Fruit fly (Drosophila melanogaster): Measurements from ENCODE around the gene PrBP.

Gene PrBP

dm6 chr2L:8708399-8709077 lies 22.8 kb upstream of the PrBP start:
- TF ChIP-seq usp (GFP tag; optimal IDR thresholded peaks at IDR 0.05) (no peak), EcR (GFP tag; optimal IDR thresholded peaks at IDR 0.05) (no peak), CG8478 (optimal IDR thresholded peaks at IDR 0.05) (no peak), pan (optimal IDR thresholded peaks at IDR 0.05) (no peak), psq (optimal IDR thresholded peaks at IDR 0.05) (no peak)

- TF ChIP-seq psq (optimal IDR thresholded peaks at IDR 0.05) (no peak), pan (optimal IDR thresholded peaks at IDR 0.05) (no peak), EcR (GFP tag; optimal IDR thresholded peaks at IDR 0.05) (no peak)
Measured at dm6 chr2L:8707522-8707921, 21.8 kb upstream of the PrBP start.

DNA sequence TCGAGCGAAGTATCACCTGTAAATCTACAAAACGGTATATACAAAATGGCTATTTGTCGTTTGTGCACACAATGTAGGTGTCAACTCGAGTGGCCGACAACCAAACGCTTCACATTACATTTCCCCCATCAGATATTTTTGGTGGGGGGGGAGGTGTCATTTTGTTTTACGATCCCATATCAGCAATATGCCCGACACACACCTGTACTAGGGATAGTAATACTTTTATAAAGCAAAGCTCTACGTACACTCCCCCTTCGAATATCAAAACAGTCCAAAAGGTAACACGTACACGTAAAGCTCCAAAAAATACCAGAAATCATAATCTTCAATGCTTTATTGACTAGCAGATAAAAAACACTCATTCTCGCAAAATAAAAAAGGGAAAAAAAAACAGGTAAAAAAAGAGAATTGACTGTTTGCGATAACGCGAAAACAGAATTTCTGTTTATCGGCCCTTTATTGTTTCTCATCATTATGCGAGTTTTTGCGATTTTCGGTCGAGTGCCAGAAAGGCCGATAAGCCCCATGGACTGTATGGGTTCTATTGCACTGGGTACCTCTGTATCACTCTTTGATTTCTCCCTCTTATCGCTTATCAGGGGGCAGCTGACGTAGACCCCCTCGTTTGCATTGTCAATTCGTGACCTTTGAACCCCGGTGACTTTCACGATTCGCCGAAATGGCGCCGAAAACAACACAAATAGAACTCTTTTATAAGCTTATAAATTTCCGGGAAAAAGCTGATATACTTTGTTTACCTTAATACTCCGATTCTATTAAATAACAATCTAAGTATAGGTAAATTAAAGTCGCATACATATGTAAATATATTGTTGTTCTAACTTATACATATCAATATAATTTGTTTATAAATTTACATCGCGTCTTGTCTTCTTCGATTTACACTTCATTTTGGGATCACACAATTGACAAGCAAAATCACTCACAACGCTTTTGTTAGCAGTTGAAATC lies 19.2 kb upstream of the PrBP start, which contains the start of gene CatB:
CatB (plus strand) TSS at position 925 of the 975 bp plus-strand sequence.
- no peak for TF ChIP-seq psq (optimal IDR thresholded peaks at IDR 0.05)
- TF ChIP-seq pan (optimal IDR thresholded peaks at IDR 0.05): no peak
- TF ChIP-seq EcR (GFP tag; optimal IDR thresholded peaks at IDR 0.05): no peak
- no peak for TF ChIP-seq Dll (optimal IDR thresholded peaks at IDR 0.05)
- TF ChIP-seq usp (GFP tag; optimal IDR thresholded peaks at IDR 0.05): no peak
- TF ChIP-seq CG8478 (optimal IDR thresholded peaks at IDR 0.05): no peak

- TF ChIP-seq CG8478 (optimal IDR thresholded peaks at IDR 0.05) (no peak), EcR (GFP tag; optimal IDR thresholded peaks at IDR 0.05) (no peak), psq (optimal IDR thresholded peaks at IDR 0.05) (no peak), pan (optimal IDR thresholded peaks at IDR 0.05) (no peak), usp (GFP tag; optimal IDR thresholded peaks at IDR 0.05) (no peak), Dll (optimal IDR thresholded peaks at IDR 0.05) (no peak)
Measured at dm6 chr2L:8702907-8703626, 17.3 kb upstream of the PrBP start.

dm6 chr2L:8700870-8701616 lies 15.3 kb upstream of the PrBP start:
- TF ChIP-seq psq (optimal IDR thresholded peaks at IDR 0.05) (no peak), Dll (optimal IDR thresholded peaks at IDR 0.05) (no peak), EcR (GFP tag; optimal IDR thresholded peaks at IDR 0.05) (no peak), CG8478 (optimal IDR thresholded peaks at IDR 0.05) (no peak), pan (optimal IDR thresholded peaks at IDR 0.05) (no peak), usp (GFP tag; optimal IDR thresholded peaks at IDR 0.05) (no peak)

dm6 chr2L:8699895-8700314 lies 14.2 kb upstream of the PrBP start:
- TF ChIP-seq psq (optimal IDR thresholded peaks at IDR 0.05): no peak
- no peak for TF ChIP-seq CG8478 (optimal IDR thresholded peaks at IDR 0.05)
- no peak for TF ChIP-seq usp (GFP tag; optimal IDR thresholded peaks at IDR 0.05)
- TF ChIP-seq EcR (GFP tag; optimal IDR thresholded peaks at IDR 0.05): no peak
- no peak for TF ChIP-seq Dll (optimal IDR thresholded peaks at IDR 0.05)
- TF ChIP-seq pan (optimal IDR thresholded peaks at IDR 0.05): no peak

DNA sequence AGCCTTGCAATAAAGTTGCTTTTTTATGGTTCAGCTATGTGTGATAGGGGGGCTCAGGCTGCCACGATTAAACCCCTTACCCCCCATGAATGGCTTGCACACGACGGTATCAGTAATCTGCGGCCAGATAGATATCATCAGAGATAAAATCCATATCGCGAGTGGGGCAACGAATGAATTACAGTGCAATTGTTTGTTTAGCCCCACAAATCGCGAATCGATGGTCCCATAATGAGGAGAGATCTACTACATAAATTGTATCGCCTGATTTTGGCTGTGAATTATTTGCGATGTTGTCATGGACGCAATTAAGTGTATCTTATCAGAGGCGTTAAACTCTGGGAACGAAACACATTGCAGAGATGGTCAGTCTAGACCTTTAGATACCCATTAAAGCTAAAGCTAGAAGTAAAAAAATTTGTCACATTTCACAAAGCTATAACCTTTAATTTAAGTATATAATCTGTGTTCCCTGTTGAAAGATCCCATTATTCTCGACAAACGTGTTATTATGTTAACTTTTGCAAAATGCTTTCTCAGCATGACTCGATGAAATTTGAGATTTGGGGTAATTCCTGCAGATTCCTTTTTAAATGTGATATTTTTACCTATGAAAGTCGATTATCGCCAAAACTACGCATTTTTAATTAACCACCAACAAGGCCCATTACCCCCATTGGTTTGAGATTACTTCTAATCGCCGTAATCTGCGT lies 12.3 kb upstream of the PrBP start:
- TF ChIP-seq EcR (GFP tag; optimal IDR thresholded peaks at IDR 0.05) (no peak), usp (GFP tag; optimal IDR thresholded peaks at IDR 0.05) (no peak), psq (optimal IDR thresholded peaks at IDR 0.05) (no peak), Dll (optimal IDR thresholded peaks at IDR 0.05) (no peak), CG8478 (optimal IDR thresholded peaks at IDR 0.05) (no peak), pan (optimal IDR thresholded peaks at IDR 0.05) (no peak)

DNA sequence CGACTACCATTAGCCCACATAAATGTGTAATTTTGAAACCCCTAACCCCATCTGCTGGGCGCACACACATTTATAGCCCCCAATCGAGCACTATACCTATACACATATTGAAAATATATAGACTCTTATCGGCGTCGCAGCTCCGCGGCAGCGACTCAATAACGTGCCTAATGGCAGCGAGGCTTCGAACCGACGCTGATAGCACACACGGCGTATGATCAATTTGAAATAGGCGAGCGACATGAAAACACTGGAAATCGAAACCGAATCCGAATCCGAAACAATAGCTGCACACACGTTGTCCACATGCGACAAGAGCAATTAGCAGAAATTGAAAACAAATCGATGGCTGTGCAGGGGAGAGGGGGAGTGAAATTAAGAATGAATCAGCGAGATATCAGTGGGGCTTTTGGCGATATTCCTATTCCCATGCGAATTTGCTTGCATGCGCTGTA lies 8.5 kb upstream of the PrBP start:
- no peak for TF ChIP-seq psq (optimal IDR thresholded peaks at IDR 0.05)
- no peak for TF ChIP-seq CG8478 (optimal IDR thresholded peaks at IDR 0.05)
- no peak for TF ChIP-seq pan (optimal IDR thresholded peaks at IDR 0.05)
- no peak for TF ChIP-seq Dll (optimal IDR thresholded peaks at IDR 0.05)
- TF ChIP-seq usp (GFP tag; optimal IDR thresholded peaks at IDR 0.05): no peak

DNA sequence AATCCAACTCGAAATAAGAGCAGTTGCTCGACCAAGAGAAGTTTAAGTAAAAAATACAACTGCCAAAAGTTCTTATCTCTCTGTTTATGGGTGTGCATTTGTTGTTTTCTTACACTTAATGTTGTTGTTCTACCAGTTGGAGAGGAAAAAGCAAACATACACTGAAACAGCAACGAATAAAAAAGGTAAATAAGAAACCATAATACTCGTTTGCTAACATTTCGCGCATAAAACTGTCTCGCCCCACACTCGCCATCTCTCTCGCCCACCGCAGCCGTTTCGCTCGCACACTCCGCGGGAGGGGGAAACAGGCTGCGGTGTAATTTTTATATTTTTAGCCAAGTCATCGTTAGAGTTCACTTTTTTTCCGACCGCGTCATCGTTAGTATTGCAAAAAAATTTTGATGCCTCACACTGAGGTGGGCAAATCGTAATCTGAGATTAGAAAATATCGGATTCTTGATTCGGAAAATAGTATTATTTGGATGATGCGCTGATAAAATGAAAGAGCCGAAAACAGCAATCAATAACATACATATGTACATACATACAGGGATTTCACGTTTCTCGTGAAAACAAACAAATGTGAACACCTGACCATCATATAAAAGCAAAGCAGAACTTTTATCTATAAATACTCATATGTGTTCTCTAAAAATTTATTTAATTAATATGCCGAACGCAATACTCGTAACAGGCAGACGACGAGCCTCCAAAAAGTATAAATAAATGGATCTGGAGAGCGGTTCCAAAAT lies 6.8 kb upstream of the PrBP start:
- no peak for TF ChIP-seq usp (GFP tag; optimal IDR thresholded peaks at IDR 0.05)
- no peak for TF ChIP-seq EcR (GFP tag; optimal IDR thresholded peaks at IDR 0.05)
- TF ChIP-seq CG8478 (optimal IDR thresholded peaks at IDR 0.05): no peak
- TF ChIP-seq pan (optimal IDR thresholded peaks at IDR 0.05): no peak
- no peak for TF ChIP-seq psq (optimal IDR thresholded peaks at IDR 0.05)
- TF ChIP-seq Dll (optimal IDR thresholded peaks at IDR 0.05): no peak
